Worm (Caenorhabditis elegans) whole organism, L1 larva: ENCODE results near the gene srd-36.

Experiments used
- C04F5.9 ChIP-seq: sonication (generic microtip); optimal IDR thresholded peaks from 2 replicates; lab custom pipeline; 2016; ENCODE audit warnings: missing genetic modification characterization, missing compliant biosample characterization
- C16A3.4 ChIP-seq: fragments of 150-350 bp; optimal IDR thresholded peaks from 2 replicates; lab custom pipeline; 2014; ENCODE audit warnings: missing biosample characterization, missing genetic modification characterization
- Y116A8C.19 ChIP-seq: sonication (generic microtip); optimal IDR thresholded peaks from 2 replicates; lab custom pipeline; 2016; ENCODE audit warnings: missing compliant biosample characterization, missing genetic modification characterization, borderline replicate concordance
- aha-1 ChIP-seq: fragments of 150-350 bp; optimal IDR thresholded peaks from 2 replicates; lab custom pipeline; 2014; ENCODE audit warnings: missing biosample characterization, missing genetic modification characterization
- alr-1 ChIP-seq: fragments of 200-800 bp; sonication (Bioruptor generic); optimal IDR thresholded peaks from 2 replicates; lab custom pipeline; 2018; ENCODE audit warnings: borderline replicate concordance, mild to moderate bottlenecking, missing genetic modification characterization, missing compliant biosample characterization
- aly-2 ChIP-seq: fragments of 150-350 bp; optimal IDR thresholded peaks from 2 replicates; lab custom pipeline; 2014; ENCODE audit warnings: missing biosample characterization, missing genetic modification characterization
- ama-1 ChIP-seq: fragments of 150-350 bp; optimal IDR thresholded peaks from 2 replicates; lab custom pipeline; 2014
- blmp-1 ChIP-seq: fragments of 150-350 bp; optimal IDR thresholded peaks from 2 replicates; lab custom pipeline; 2014; ENCODE audit warnings: missing biosample characterization, missing genetic modification characterization
- ceh-63 ChIP-seq: fragments of 200-800 bp; sonication (Bioruptor generic); optimal IDR thresholded peaks from 2 replicates; lab custom pipeline; 2018; ENCODE audit warnings: mild to moderate bottlenecking, missing genetic modification characterization, missing compliant biosample characterization
- ceh-82 ChIP-seq, 3 experiments: fragments of 150-350 bp in 1 of 3; sonication (generic microtip) in 2 of 3; optimal IDR thresholded peaks; 2 replicates each; lab custom pipeline; 2014 to 2017; ENCODE audit warnings: missing biosample characterization in 3 of 3, missing genetic modification characterization in 3 of 3
- ceh-88 ChIP-seq: fragments of 200-800 bp; sonication (Bioruptor generic); IDR thresholded peaks from 2 replicates; pipeline ENCODE4 v1.3.6; 2022; ENCODE audit warnings: missing genetic modification characterization, missing compliant biosample characterization
- ceh-90 ChIP-seq: sonication (generic microtip); optimal IDR thresholded peaks from 2 replicates; lab custom pipeline; 2016; ENCODE audit warnings: missing genetic modification characterization, missing compliant biosample characterization
- dsc-1 ChIP-seq: sonication (generic microtip); optimal IDR thresholded peaks from 2 replicates; lab custom pipeline; 2016; ENCODE audit warnings: mild to moderate bottlenecking, missing genetic modification characterization, missing compliant biosample characterization
- efl-1 ChIP-seq, 4 experiments: fragments of 150-350 bp; optimal IDR thresholded peaks in 3 of 4; peaks in 1 of 4; 1 replicate in 1 of 4; 2 replicates in 3 of 4; lab custom pipeline; 2014; ENCODE audit warnings: missing biosample characterization in 2 of 4, missing genetic modification characterization in 2 of 4, missing genetic modification reagents in 2 of 4
- egl-13 ChIP-seq: sonication (generic microtip); optimal IDR thresholded peaks from 2 replicates; lab custom pipeline; 2016; ENCODE audit warnings: missing genotype, missing genetic modification reagents, missing genetic modification characterization, missing compliant biosample characterization
- egl-27 ChIP-seq, 2 experiments: fragments of 150-350 bp in 1 of 2; sonication (generic microtip); optimal IDR thresholded peaks; 3 replicates each; lab custom pipeline; 2017 to 2018; ENCODE audit warnings: missing biosample characterization in 2 of 2, missing genetic modification characterization in 2 of 2, missing genetic modification reagents in 2 of 2
- elt-2 ChIP-seq: sonication (generic microtip); optimal IDR thresholded peaks from 2 replicates; lab custom pipeline; 2016; ENCODE audit warnings: missing genetic modification characterization, mild to moderate bottlenecking, inconsistent platforms, missing compliant biosample characterization, missing genetic modification reagents
- ets-5 ChIP-seq: fragments of 200-800 bp; sonication (Bioruptor generic); IDR thresholded peaks from 2 replicates; pipeline ENCODE4 v1.3.6; 2022; ENCODE audit warnings: missing genetic modification characterization, missing compliant biosample characterization
- fkh-8 ChIP-seq: sonication (generic microtip); optimal IDR thresholded peaks from 2 replicates; lab custom pipeline; 2016; ENCODE audit warnings: mild to moderate bottlenecking, missing genetic modification characterization, missing compliant biosample characterization
- fos-1 ChIP-seq: fragments of 150-350 bp; optimal IDR thresholded peaks from 2 replicates; lab custom pipeline; 2014; ENCODE audit warnings: missing biosample characterization, missing genetic modification characterization
- grh-1 ChIP-seq: fragments of 200-800 bp; sonication (Bioruptor generic); IDR thresholded peaks from 2 replicates; pipeline ENCODE4 v1.3.6; 2022; ENCODE audit warnings: missing genetic modification reagents, missing genetic modification characterization, missing compliant biosample characterization
- hlh-17 ChIP-seq: fragments of 200-800 bp; sonication (Bioruptor generic); optimal IDR thresholded peaks from 2 replicates; lab custom pipeline; 2018; ENCODE audit warnings: missing genetic modification characterization, mild to moderate bottlenecking, missing compliant biosample characterization, moderate library complexity, borderline replicate concordance
- hpl-2 ChIP-seq: fragments of 150-350 bp; optimal IDR thresholded peaks from 2 replicates; lab custom pipeline; 2014; ENCODE audit warnings: missing biosample characterization, missing genetic modification reagents, missing genetic modification characterization
- irx-1 ChIP-seq: sonication (generic microtip); optimal IDR thresholded peaks from 2 replicates; lab custom pipeline; 2016; ENCODE audit warnings: missing genetic modification characterization, missing compliant biosample characterization
- jun-1 ChIP-seq: fragments of 150-350 bp; optimal IDR thresholded peaks from 2 replicates; lab custom pipeline; 2014; ENCODE audit warnings: missing biosample characterization, missing genetic modification reagents, missing genetic modification characterization
- lin-14 ChIP-seq: fragments of 200-800 bp; sonication (Bioruptor generic); optimal IDR thresholded peaks from 2 replicates; lab custom pipeline; 2018; ENCODE audit warnings: mild to moderate bottlenecking, missing genetic modification characterization, moderate library complexity, missing compliant biosample characterization
- lin-35 ChIP-seq, 2 experiments: fragments of 150-350 bp; optimal IDR thresholded peaks; 2 replicates each; lab custom pipeline; 2014; ENCODE audit warnings: missing biosample characterization in 2 of 2, missing genetic modification characterization in 2 of 2, missing genetic modification reagents in 2 of 2
- lin-39 ChIP-seq: fragments of 150-350 bp; optimal IDR thresholded peaks from 2 replicates; lab custom pipeline; 2014; ENCODE audit warnings: missing biosample characterization, missing genetic modification reagents, missing genetic modification characterization
- mab-9 ChIP-seq: fragments of 200-800 bp; sonication (Bioruptor generic); IDR thresholded peaks from 2 replicates; pipeline ENCODE4 v1.3.6; 2022; ENCODE audit warnings: missing genetic modification reagents, missing genetic modification characterization, missing compliant biosample characterization
- mef-2 ChIP-seq: fragments of 150-350 bp; optimal IDR thresholded peaks from 2 replicates; lab custom pipeline; 2014; ENCODE audit warnings: missing biosample characterization, missing genetic modification characterization
- mep-1 ChIP-seq: fragments of 150-350 bp; optimal IDR thresholded peaks from 2 replicates; lab custom pipeline; 2014; ENCODE audit warnings: missing biosample characterization, missing genetic modification characterization
- nhr-11 ChIP-seq: fragments of 150-350 bp; optimal IDR thresholded peaks from 2 replicates; lab custom pipeline; 2014; ENCODE audit warnings: missing biosample characterization, missing genetic modification characterization
- nhr-12 ChIP-seq: sonication (generic microtip); optimal IDR thresholded peaks from 2 replicates; lab custom pipeline; 2017; ENCODE audit warnings: missing biosample characterization, missing genetic modification characterization
- nhr-47 ChIP-seq: sonication (generic microtip); optimal IDR thresholded peaks from 2 replicates; lab custom pipeline; 2016; ENCODE audit warnings: mild to moderate bottlenecking, missing genetic modification characterization, moderate library complexity, missing compliant biosample characterization
- nhr-71 ChIP-seq: sonication (generic microtip); optimal IDR thresholded peaks from 2 replicates; lab custom pipeline; 2016; ENCODE audit warnings: mild to moderate bottlenecking, missing genetic modification characterization, moderate library complexity, missing compliant biosample characterization
- nhr-84 ChIP-seq: sonication (generic microtip); optimal IDR thresholded peaks from 2 replicates; lab custom pipeline; 2017; ENCODE audit warnings: missing biosample characterization, missing genetic modification characterization
- nhr-85 ChIP-seq: sonication (generic microtip); peaks from one replicate; lab custom pipeline; 2016; ENCODE audit warnings: missing genetic modification characterization, inconsistent platforms, missing compliant biosample characterization
- nhr-90 ChIP-seq: sonication (generic microtip); optimal IDR thresholded peaks from 2 replicates; lab custom pipeline; 2016; ENCODE audit warnings: mild to moderate bottlenecking, missing genetic modification characterization, missing compliant biosample characterization; ENCODE audit not compliant: poor library complexity
- pag-3 ChIP-seq: sonication (generic microtip); optimal IDR thresholded peaks from 2 replicates; lab custom pipeline; 2017; ENCODE audit warnings: missing genetic modification characterization, mild to moderate bottlenecking, missing compliant biosample characterization, antibody characterized with exemption, borderline replicate concordance; ENCODE audit not compliant: insufficient read depth
- rnt-1 ChIP-seq: sonication (generic microtip); optimal IDR thresholded peaks from 2 replicates; lab custom pipeline; 2016; ENCODE audit warnings: mild to moderate bottlenecking, missing genetic modification characterization, moderate library complexity, missing compliant biosample characterization
- skn-1 ChIP-seq: fragments of 150-350 bp; optimal IDR thresholded peaks from 2 replicates; lab custom pipeline; 2014; ENCODE audit warnings: missing biosample characterization, missing genetic modification characterization
- snpc-4 ChIP-seq: fragments of 150-350 bp; optimal IDR thresholded peaks from 2 replicates; lab custom pipeline; 2014; ENCODE audit warnings: missing biosample characterization, missing genetic modification characterization
- sox-4 ChIP-seq: sonication (generic microtip); optimal IDR thresholded peaks from 2 replicates; lab custom pipeline; 2016; ENCODE audit warnings: missing genetic modification characterization, missing compliant biosample characterization
- sptf-1 ChIP-seq: fragments of 150-350 bp; optimal IDR thresholded peaks from 2 replicates; lab custom pipeline; 2014; ENCODE audit warnings: missing biosample characterization, missing genetic modification characterization
- sup-37 ChIP-seq: fragments of 200-800 bp; sonication (Bioruptor generic); optimal IDR thresholded peaks from 2 replicates; lab custom pipeline; 2018; ENCODE audit warnings: mild to moderate bottlenecking, missing genetic modification characterization, missing compliant biosample characterization
- tbx-2 ChIP-seq: sonication (generic microtip); optimal IDR thresholded peaks from 2 replicates; lab custom pipeline; 2016; ENCODE audit warnings: missing genetic modification characterization, missing compliant biosample characterization
- unc-86 ChIP-seq: sonication (generic microtip); optimal IDR thresholded peaks from 2 replicates; lab custom pipeline; 2016; ENCODE audit warnings: missing genetic modification characterization, missing compliant biosample characterization
- unc-98 ChIP-seq: fragments of 200-800 bp; sonication (Bioruptor generic); IDR thresholded peaks from 2 replicates; pipeline ENCODE4 v1.3.6; 2022; ENCODE audit warnings: missing genetic modification characterization, missing compliant biosample characterization
- zip-4 ChIP-seq: fragments of 200-800 bp; sonication (Bioruptor generic); optimal IDR thresholded peaks from 2 replicates; lab custom pipeline; 2018; ENCODE audit warnings: mild to moderate bottlenecking, missing genetic modification characterization, moderate library complexity, missing compliant biosample characterization
- ztf-4 ChIP-seq: fragments of 150-350 bp; optimal IDR thresholded peaks from 2 replicates; lab custom pipeline; 2014; ENCODE audit warnings: missing biosample characterization, missing genetic modification characterization

srd-36 gene

DNA sequence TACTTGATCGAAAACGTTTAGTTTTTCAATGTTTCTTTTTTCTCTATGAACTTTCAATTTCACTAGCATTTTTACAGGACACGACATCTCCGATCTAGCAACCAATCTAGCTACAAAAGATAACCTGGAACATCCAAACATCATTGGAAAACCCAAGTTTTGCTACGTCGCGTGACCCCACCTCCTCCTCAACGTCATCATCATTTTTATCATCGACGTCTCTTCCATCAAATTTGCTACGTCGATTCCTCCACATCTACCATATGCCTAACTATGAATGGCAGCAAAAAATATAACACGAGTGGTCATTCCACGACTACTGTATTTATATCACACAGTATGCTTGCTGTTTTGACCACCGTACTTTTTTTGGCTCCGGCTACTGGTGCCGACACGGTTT is 28.3 kb upstream of the srd-36 start, which contains the start of gene F46G10.2 (continued):
- TF ChIP-seq sup-37 (GFP tag; lab: Kevin White, UChicago) (no peak), nhr-85 (tag; lab: Kevin White, UChicago) (peak; percentile 68), lin-14 (GFP tag; lab: Kevin White, UChicago) (no peak), C16A3.4 (tag; lab: Kevin White, UChicago) (no peak), grh-1 (GFP tag; lab: Robert Waterston, UW) (no peak), rnt-1 (no peak), skn-1 (no peak), nhr-71 (tag; lab: Kevin White, UChicago) (peak; percentile 24), elt-2 (no peak)

ce11 chrX:13320575-13320974 is 26.0 kb upstream of the srd-36 start:
- no peak for TF ChIP-seq mab-9
- no peak for TF ChIP-seq efl-1 (optimal IDR thresholded peaks at IDR 0.05; lab: Kevin White, UChicago)
- TF ChIP-seq efl-1 (GFP tag; optimal IDR thresholded peaks at IDR 0.05 in 1 of 2; lab: Kevin White, UChicago): no peak
- TF ChIP-seq nhr-12: no peak
- no peak for TF ChIP-seq lin-39 (tag; lab: Kevin White, UChicago)
- TF ChIP-seq hlh-17: no peak
- TF ChIP-seq sptf-1: no peak
- TF ChIP-seq pag-3 (tag; lab: Kevin White, UChicago): no peak
- TF ChIP-seq nhr-84 (tag; lab: Kevin White, UChicago): no peak
- no peak for TF ChIP-seq ceh-88
- no peak for TF ChIP-seq fos-1 (tag; lab: Kevin White, UChicago)
- TF ChIP-seq unc-98 (GFP tag; lab: Robert Waterston, UW): no peak
- no peak for TF ChIP-seq ceh-82 (tag; optimal IDR thresholded peaks at IDR 0.05; lab: Kevin White, UChicago)
- peak; percentile 41 for TF ChIP-seq mep-1
- no peak for TF ChIP-seq jun-1 (tag; lab: Kevin White, UChicago)
- 0 out of 2 replicates have a peak, but pooled peaks have one; percentile 14 for TF ChIP-seq grh-1 (GFP tag; lab: Robert Waterston, UW)
- TF ChIP-seq snpc-4 (tag; lab: Kevin White, UChicago): no peak
- TF ChIP-seq dsc-1 (tag; lab: Kevin White, UChicago): no peak
- no peak for TF ChIP-seq egl-13
- peak; percentile 55 for TF ChIP-seq C16A3.4 (tag; lab: Kevin White, UChicago)
- no peak for TF ChIP-seq aha-1 (tag; lab: Kevin White, UChicago)
- no peak for TF ChIP-seq mef-2 (tag; lab: Kevin White, UChicago)
- peak; percentile 23 for TF ChIP-seq tbx-2 (tag; lab: Kevin White, UChicago)
- no peak for TF ChIP-seq nhr-11 (tag; lab: Kevin White, UChicago)
- TF ChIP-seq sox-4 (tag; lab: Kevin White, UChicago): no peak
- TF ChIP-seq fkh-8 (tag; lab: Kevin White, UChicago): no peak
- TF ChIP-seq blmp-1 (tag; lab: Kevin White, UChicago): peak; percentile 96
- no peak for TF ChIP-seq ets-5 (GFP tag; lab: Robert Waterston, UW)
- no peak for TF ChIP-seq C04F5.9 (tag; lab: Kevin White, UChicago)
- no peak for TF ChIP-seq sup-37 (GFP tag; lab: Kevin White, UChicago)
- peak; percentile 94 for TF ChIP-seq nhr-85 (tag; lab: Kevin White, UChicago)
- TF ChIP-seq Y116A8C.19 (tag; lab: Kevin White, UChicago): no peak
- no peak for TF ChIP-seq aly-2 (tag; lab: Kevin White, UChicago)
- TF ChIP-seq ceh-90 (tag; lab: Kevin White, UChicago): no peak
- no peak for TF ChIP-seq alr-1 (tag; lab: Kevin White, UChicago)
- peak; percentile 75 for TF ChIP-seq lin-14 (GFP tag; lab: Kevin White, UChicago)
- TF ChIP-seq irx-1 (tag; lab: Kevin White, UChicago): no peak
- no peak for TF ChIP-seq nhr-90
- peak; percentile 55 for TF ChIP-seq rnt-1
- TF ChIP-seq egl-27 (tag; optimal IDR thresholded peaks at IDR 0.05; lab: Kevin White, UChicago): no peak
- TF ChIP-seq zip-4 (GFP tag; lab: Kevin White, UChicago): no peak
- TF ChIP-seq ztf-4: peak; percentile 28
- TF ChIP-seq ama-1 (lab: Kevin White, UChicago): peak; percentile 22
- no peak for TF ChIP-seq hpl-2
- peak; percentile 3 for TF ChIP-seq nhr-47
- TF ChIP-seq lin-35 (GFP tag; optimal IDR thresholded peaks at IDR 0.05; lab: Kevin White, UChicago): peak in 1 of 2 experiments; percentile 53
- no peak for TF ChIP-seq ceh-63 (GFP tag; lab: Kevin White, UChicago)
- no peak for TF ChIP-seq unc-86
